Worm (Caenorhabditis elegans): ENCODE data around the gene cyp-33E3.
A peak's percentile ranks its signal among the peaks of the same experiment; 100 is the strongest.

The cyp-33E3 gene

DNA sequence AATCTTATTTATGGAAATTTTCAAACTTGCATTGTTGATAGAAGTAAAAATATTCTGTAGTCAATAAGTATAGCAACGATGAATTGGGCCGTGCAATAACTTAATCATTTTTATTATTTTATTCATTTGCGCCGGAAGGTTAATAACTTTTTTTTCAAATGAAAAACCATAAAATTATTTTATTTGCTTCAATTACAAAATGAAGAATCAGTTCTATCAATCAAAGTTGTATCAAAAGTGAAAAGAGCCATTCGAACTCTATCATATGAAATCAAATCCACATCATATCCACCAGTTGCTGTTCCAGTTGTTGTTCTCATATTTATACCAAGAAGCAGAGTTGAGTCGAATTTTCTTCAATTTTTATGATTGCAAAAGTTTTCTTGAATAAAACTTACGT, 33.7 kb downstream of the cyp-33E3 start, which contains the start of gene cyp-33E1:
Gene cyp-33E1 (minus strand): TSS at position 101 of the 400 bp plus-strand sequence.
- TF ChIP-seq mep-1 (tag; optimal IDR thresholded peaks at IDR 0.05) (no peak), fkh-10 (GFP tag; optimal IDR thresholded peaks at IDR 0.05) (no peak), php-3 (GFP tag; IDR thresholded peaks at IDR 0.05) (no peak), ZK546.5 (tag; optimal IDR thresholded peaks at IDR 0.05) (no peak), egl-43 (GFP tag; IDR thresholded peaks at IDR 0.05) (no peak), lir-3 (tag; optimal IDR thresholded peaks at IDR 0.05) (no peak), Y5F2A.4 (GFP tag; optimal IDR thresholded peaks at IDR 0.05) (no peak), F44E2.7 (GFP tag; IDR thresholded peaks at IDR 0.05) (no peak), ceh-82 (tag; optimal IDR thresholded peaks at IDR 0.05) (no peak), ceh-28 (tag; optimal IDR thresholded peaks at IDR 0.05) (no peak), ceh-32 (tag; optimal IDR thresholded peaks at IDR 0.05; ENCODE audit: poor library complexity) (no peak), mes-2 (tag; optimal IDR thresholded peaks at IDR 0.05; ENCODE audit: poor library complexity, severe bottlenecking) (no peak), zip-2 (tag; optimal IDR thresholded peaks at IDR 0.05) (no peak), cey-2 (tag; optimal IDR thresholded peaks at IDR 0.05; ENCODE audit: borderline replicate concordance, insufficient read depth) (no peak), sdz-12 (GFP tag; optimal IDR thresholded peaks at IDR 0.05) (no peak), tra-1 (GFP tag; IDR thresholded peaks at IDR 0.05) (no peak), tag-97 (GFP tag; IDR thresholded peaks at IDR 0.05) (no peak), unc-130 (GFP tag; optimal IDR thresholded peaks at IDR 0.05) (no peak)

DNA sequence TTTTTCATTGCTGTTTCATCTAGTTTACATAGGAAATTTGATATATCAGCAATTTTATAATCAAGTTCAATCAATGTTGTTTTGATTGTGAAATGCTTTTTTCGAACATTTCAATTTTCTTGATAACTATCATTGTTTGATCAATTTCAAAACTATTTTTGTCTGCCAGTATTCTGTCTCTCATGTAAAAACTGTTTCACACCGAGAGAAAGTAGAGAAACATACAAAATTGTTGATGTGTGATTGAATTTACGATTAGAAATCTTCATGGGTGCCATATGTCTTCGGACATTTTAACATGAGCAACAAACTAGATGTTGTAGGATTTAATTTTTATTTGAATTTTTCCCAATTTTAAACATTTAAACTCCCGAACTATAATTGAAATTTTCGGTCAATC, 35.9 kb downstream of the cyp-33E3 start, which contains the start of gene C49C8.2:
Gene C49C8.2 (plus strand): TSS at position 393 of the 400 bp plus-strand sequence.
- TF ChIP-seq duxl-1 (tag; optimal IDR thresholded peaks at IDR 0.05; ENCODE audit: poor library complexity) (no peak), aha-1 (tag) (peak; percentile 57), unc-62 (GFP tag; optimal IDR thresholded peaks at IDR 0.05 in 1 of 2) (peak in 1 of 2 experiments; percentile 81), unc-62 (tag; optimal IDR thresholded peaks at IDR 0.05) (no peak), T20F7.1 (GFP tag; optimal IDR thresholded peaks at IDR 0.05) (peak; percentile 28), dmd-6 (GFP tag; IDR thresholded peaks at IDR 0.05) (peak; percentile 10; the same call in 1 of the 2 replicates), dve-1 (tag; optimal IDR thresholded peaks at IDR 0.05; ENCODE audit: insufficient read depth) (peak; percentile 56), F10B5.3 (tag; optimal IDR thresholded peaks at IDR 0.05) (no peak), daf-16 (GFP tag; optimal IDR thresholded peaks at IDR 0.05) (no peak), daf-16 (tag; optimal IDR thresholded peaks at IDR 0.05) (peak; percentile 66), hlh-11 (tag; optimal IDR thresholded peaks at IDR 0.05) (peak; percentile 51), lin-1 (GFP tag; IDR thresholded peaks at IDR 0.05) (no peak), nhr-28 (tag; optimal IDR thresholded peaks at IDR 0.05) (peak; percentile 22)

DNA sequence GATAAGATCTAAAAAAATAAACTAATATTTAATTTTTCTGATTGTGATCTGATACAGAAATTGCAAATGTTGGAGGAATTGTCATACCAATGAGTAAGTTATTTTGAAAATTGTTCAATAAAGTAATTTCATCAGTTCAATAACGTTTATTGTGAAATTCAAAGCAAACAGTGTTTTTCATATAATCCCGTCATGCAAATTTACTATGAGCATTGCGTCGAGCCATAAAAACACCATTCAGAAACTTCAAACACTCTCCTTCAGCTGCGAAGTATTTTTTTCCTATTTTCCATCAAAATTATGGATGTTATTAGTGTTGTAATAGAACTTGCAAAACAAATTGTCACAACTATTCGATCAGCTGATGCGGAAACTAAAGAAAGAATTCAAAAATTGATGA, 37.0 kb downstream of the cyp-33E3 start, which contains the start of gene C49C8.8:
Gene C49C8.8 (plus strand): TSS at position 301 of the 400 bp plus-strand sequence.
- no peak for TF ChIP-seq sdz-12 (GFP tag; optimal IDR thresholded peaks at IDR 0.05)
- TF ChIP-seq tra-1 (GFP tag; IDR thresholded peaks at IDR 0.05), result no peak
- TF ChIP-seq ces-1 (GFP tag; optimal IDR thresholded peaks at IDR 0.05), result no peak
- no peak for TF ChIP-seq vab-7 (GFP tag; IDR thresholded peaks at IDR 0.05)
- no peak for TF ChIP-seq spr-3 (GFP tag; optimal IDR thresholded peaks at IDR 0.05)
- no peak for TF ChIP-seq duxl-1 (tag; optimal IDR thresholded peaks at IDR 0.05; ENCODE audit: poor library complexity)
- TF ChIP-seq cey-2 (tag; optimal IDR thresholded peaks at IDR 0.05; ENCODE audit: borderline replicate concordance, insufficient read depth), result no peak
- no peak for TF ChIP-seq snpc-4 (tag; optimal IDR thresholded peaks at IDR 0.05)
- TF ChIP-seq ctbp-1 (GFP tag; IDR thresholded peaks at IDR 0.05), result no peak
- no peak for TF ChIP-seq zfp-3 (GFP tag; conservative IDR thresholded peaks at IDR 0.05)
- no peak for TF ChIP-seq R02D3.7 (tag; optimal IDR thresholded peaks at IDR 0.05)
- TF ChIP-seq Y105C5A.15 (GFP tag; IDR thresholded peaks at IDR 0.05), result no peak

Data from whole organism, L4 larva.